Fruit fly (Drosophila melanogaster): ENCODE measurements around the gene CG11374.

DNA sequence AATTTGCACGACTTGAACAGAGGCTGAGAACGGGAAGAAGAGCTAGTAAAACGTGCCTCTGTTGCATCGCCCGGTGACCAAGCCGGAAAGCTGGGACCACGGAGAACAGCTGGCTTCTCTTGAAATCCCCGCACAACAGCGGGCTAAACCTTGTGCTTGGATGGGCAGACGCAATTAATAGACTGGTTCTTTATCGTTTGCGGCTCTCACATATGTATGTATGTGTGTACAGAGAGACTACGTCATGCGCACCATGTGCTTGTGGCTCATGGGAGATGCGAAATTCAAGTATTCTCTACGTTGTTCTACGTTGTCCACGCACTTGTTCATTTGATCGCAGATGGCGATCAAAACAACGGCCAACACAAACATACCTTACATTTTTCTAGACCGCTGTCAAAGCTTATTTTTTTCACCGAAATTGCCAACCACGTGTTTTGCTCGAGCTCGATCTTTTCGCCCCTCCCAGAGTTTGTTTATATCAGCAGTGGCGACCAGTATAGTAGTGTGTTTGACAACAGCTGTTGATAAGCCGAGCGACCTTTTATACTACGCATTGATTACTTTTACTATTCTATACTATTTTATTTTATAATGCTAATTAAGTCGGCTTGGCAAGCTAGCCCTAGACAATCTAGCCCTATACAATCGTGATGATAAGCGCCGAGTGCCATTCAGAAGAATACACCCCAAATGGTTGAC is 33.1 kb downstream of the CG11374 start:
- TF ChIP-seq CG8478 (optimal IDR thresholded peaks at IDR 0.05): no peak
- TF ChIP-seq CTCF (optimal IDR thresholded peaks at IDR 0.05): no peak
